Worm (Caenorhabditis elegans) whole organism, early embryonic: ENCODE results near the gene srxa-13.

ENCODE experiments used
- ama-1 ChIP-seq: fragments of 150-350 bp; optimal IDR thresholded peaks from 2 replicates; lab custom pipeline; 2014
- ceh-13 ChIP-seq: fragments of 200-800 bp; sonication (Bioruptor generic); optimal IDR thresholded peaks from 2 replicates; lab custom pipeline; 2018; ENCODE audit warnings: mild to moderate bottlenecking, missing genetic modification characterization, missing compliant biosample characterization
- ceh-36 ChIP-seq: sonication (generic microtip); optimal IDR thresholded peaks from 2 replicates; lab custom pipeline; 2016; ENCODE audit warnings: missing genetic modification characterization, inconsistent platforms, missing compliant biosample characterization
- hmbx-1 ChIP-seq: sonication (generic microtip); optimal IDR thresholded peaks from 2 replicates; lab custom pipeline; 2016; ENCODE audit warnings: mild to moderate bottlenecking, missing genetic modification characterization, missing compliant biosample characterization
- hmg-4 ChIP-seq: fragments of 200-800 bp; sonication (Bioruptor generic); optimal IDR thresholded peaks from 2 replicates; lab custom pipeline; 2018; ENCODE audit warnings: mild to moderate bottlenecking, missing genetic modification characterization, missing compliant biosample characterization
- sea-1 ChIP-seq: fragments of 200-800 bp; sonication (Bioruptor generic); conservative IDR thresholded peaks from 2 replicates; pipeline ENCODE4 v1.3.6; 2022; ENCODE audit warnings: missing genetic modification characterization, missing compliant biosample characterization
- tbx-37 ChIP-seq: fragments of 200-800 bp; sonication (Bioruptor generic); conservative IDR thresholded peaks from 2 replicates; pipeline ENCODE4 v1.3.6; 2022; ENCODE audit warnings: missing genetic modification reagents, missing genetic modification characterization, missing compliant biosample characterization

ce11 chrV:13889516-13889915 is 40.1 kb upstream of the srxa-13 start, which contains the start of gene spp-12:
- TF ChIP-seq ama-1 (lab: Kevin White, UChicago): no peak
- TF ChIP-seq hmg-4 (GFP tag; lab: Kevin White, UChicago): no peak
- no peak for TF ChIP-seq ceh-36 (tag; lab: Kevin White, UChicago)
- no peak for TF ChIP-seq ceh-13 (GFP tag; lab: Kevin White, UChicago)
- TF ChIP-seq sea-1 (GFP tag; lab: Robert Waterston, UW): no peak
- no peak for TF ChIP-seq hmbx-1 (tag; lab: Kevin White, UChicago)
- TF ChIP-seq tbx-37 (GFP tag; lab: Robert Waterston, UW): no peak
